Fruit fly (Drosophila melanogaster): ENCODE results near the gene sina.

Gene sina

DNA sequence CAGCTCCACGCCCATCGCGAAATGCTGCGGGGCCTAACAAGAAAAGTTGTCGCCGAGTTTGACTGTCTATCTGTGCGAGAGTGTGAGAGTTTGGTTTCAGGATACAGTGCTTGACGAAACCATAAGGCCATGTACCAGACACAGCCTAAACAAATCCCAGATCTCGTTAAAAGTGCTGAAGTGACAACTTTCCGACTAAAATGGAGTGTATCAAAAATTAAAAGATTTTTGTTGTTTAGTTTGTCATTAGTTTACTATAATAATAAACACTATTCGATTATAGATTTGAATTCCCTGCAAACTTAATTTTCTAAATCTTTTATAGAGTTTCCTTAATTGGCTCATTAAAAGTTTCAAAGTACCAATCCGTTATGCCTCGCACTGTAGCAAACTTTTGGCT lies 40.1 kb downstream of the sina start (continued):
- no peak for TF ChIP-seq CG43689 (GFP tag; IDR thresholded peaks at IDR 0.05)
- no peak for TF ChIP-seq tx (GFP tag; optimal IDR thresholded peaks at IDR 0.05)
- TF ChIP-seq Awh (GFP tag; IDR thresholded peaks at IDR 0.05): no peak
- no peak for TF ChIP-seq Xbp1 (GFP tag; optimal IDR thresholded peaks at IDR 0.05)
- TF ChIP-seq vnd (GFP tag; IDR thresholded peaks at IDR 0.05; ENCODE audit: partially characterized antibody): no peak

DNA sequence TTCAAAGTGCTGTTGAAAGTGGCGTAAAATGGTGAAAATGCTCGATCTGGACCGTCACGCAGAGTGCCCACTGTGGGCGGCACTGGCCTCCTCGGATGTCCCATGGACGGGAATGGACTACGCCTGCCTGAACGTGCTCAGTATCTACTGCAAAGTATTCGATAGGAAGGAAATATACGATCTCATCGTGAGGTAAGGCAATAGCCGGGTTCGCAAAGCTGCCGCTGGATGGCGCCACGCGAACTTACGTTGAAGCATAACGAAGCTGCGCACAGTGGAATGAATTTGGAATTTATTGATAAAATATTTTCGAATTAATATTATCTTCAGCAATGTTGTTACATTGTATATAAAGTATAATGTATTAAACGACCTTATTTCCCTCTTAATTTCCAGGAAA lies 42.9 kb downstream of the sina start:
- no peak for TF ChIP-seq Optix (GFP tag; IDR thresholded peaks at IDR 0.05)
- TF ChIP-seq Rfx (GFP tag; IDR thresholded peaks at IDR 0.05): peak; percentile 33
- no peak for TF ChIP-seq vfl (GFP tag; optimal IDR thresholded peaks at IDR 0.05)
- no peak for TF ChIP-seq caup (GFP tag; optimal IDR thresholded peaks at IDR 0.05; ENCODE audit: severe bottlenecking)
- TF ChIP-seq CG17328 (GFP tag; IDR thresholded peaks at IDR 0.05): no peak
- peak; percentile 3 for TF ChIP-seq bcd (GFP tag; optimal IDR thresholded peaks at IDR 0.05)
- TF ChIP-seq CG8290 (GFP tag; optimal IDR thresholded peaks at IDR 0.05): no peak
- no peak for TF ChIP-seq CG8290 (tag; optimal IDR thresholded peaks at IDR 0.05)
- TF ChIP-seq psq (GFP tag; optimal IDR thresholded peaks at IDR 0.05): no peak
- TF ChIP-seq Hr51 (GFP tag; optimal IDR thresholded peaks at IDR 0.05): no peak
- no peak for TF ChIP-seq CG8478 (optimal IDR thresholded peaks at IDR 0.05)
- peak; percentile 35 for TF ChIP-seq HLHmδ (GFP tag; optimal IDR thresholded peaks at IDR 0.05)
- no peak for TF ChIP-seq Mes4 (GFP tag; optimal IDR thresholded peaks at IDR 0.05)
- TF ChIP-seq CG10321 (GFP tag; IDR thresholded peaks at IDR 0.05): no peak
- TF ChIP-seq CG11456 (GFP tag; IDR thresholded peaks at IDR 0.05): peak; percentile 68; the same call in 1 of the 3 replicates
- TF ChIP-seq sqz (GFP tag; optimal IDR thresholded peaks at IDR 0.05): no peak
- TF ChIP-seq CG3838 (GFP tag; optimal IDR thresholded peaks at IDR 0.05): no peak
- TF ChIP-seq tx (GFP tag; optimal IDR thresholded peaks at IDR 0.05): no peak
- TF ChIP-seq ind (GFP tag; optimal IDR thresholded peaks at IDR 0.05): no peak
- TF ChIP-seq CG9437 (GFP tag; optimal IDR thresholded peaks at IDR 0.05): peak; percentile 6
- TF ChIP-seq CG17912 (GFP tag; optimal IDR thresholded peaks at IDR 0.05): no peak
- no peak for TF ChIP-seq CG10959 (GFP tag; IDR thresholded peaks at IDR 0.05)
- TF ChIP-seq row (GFP tag; IDR thresholded peaks at IDR 0.05): peak; percentile 40; the same call in 1 of the 3 replicates
- TF ChIP-seq CG14667 (GFP tag; IDR thresholded peaks at IDR 0.05): no peak
- no peak for TF ChIP-seq CG18599 (GFP tag; optimal IDR thresholded peaks at IDR 0.05)
- TF ChIP-seq pan (optimal IDR thresholded peaks at IDR 0.05): no peak
- peak in 1 of 2 experiments; percentile 38 for TF ChIP-seq pan (GFP tag; optimal IDR thresholded peaks at IDR 0.05 in 1 of 2, IDR thresholded peaks at IDR 0.05 in 1 of 2)
- no peak for TF ChIP-seq CG4854 (GFP tag; optimal IDR thresholded peaks at IDR 0.05)
- no peak for TF ChIP-seq CG2678 (tag; optimal IDR thresholded peaks at IDR 0.05)
- TF ChIP-seq aop (GFP tag; IDR thresholded peaks at IDR 0.05): no peak
- no peak for TF ChIP-seq GATAe (GFP tag; conservative IDR thresholded peaks at IDR 0.05)
- peak; percentile 28 for TF ChIP-seq Deaf1 (tag; optimal IDR thresholded peaks at IDR 0.05)
- no peak for TF ChIP-seq Bdp1 (GFP tag; optimal IDR thresholded peaks at IDR 0.05)
- no peak for TF ChIP-seq Six4 (GFP tag; optimal IDR thresholded peaks at IDR 0.05)
- TF ChIP-seq da (GFP tag; optimal IDR thresholded peaks at IDR 0.05): no peak
- no peak for TF ChIP-seq ci (GFP tag; IDR thresholded peaks at IDR 0.05)
- TF ChIP-seq D (optimal IDR thresholded peaks at IDR 0.05): no peak
- no peak for TF ChIP-seq D (GFP tag; optimal IDR thresholded peaks at IDR 0.05)
- no peak for TF ChIP-seq Aef1 (GFP tag; IDR thresholded peaks at IDR 0.05)
- TF ChIP-seq dpn (GFP tag; optimal IDR thresholded peaks at IDR 0.05): no peak
- TF ChIP-seq CG16813 (GFP tag; IDR thresholded peaks at IDR 0.05; ENCODE audit: partially characterized antibody): no peak
- TF ChIP-seq CG8388 (GFP tag; optimal IDR thresholded peaks at IDR 0.05): no peak
- TF ChIP-seq zfh2 (GFP tag; optimal IDR thresholded peaks at IDR 0.05): no peak
- TF ChIP-seq Kr (GFP tag; optimal IDR thresholded peaks at IDR 0.05): no peak
- TF ChIP-seq pb (GFP tag; optimal IDR thresholded peaks at IDR 0.05): no peak
- no peak for TF ChIP-seq CHES-1-like (GFP tag; optimal IDR thresholded peaks at IDR 0.05)
- no peak for TF ChIP-seq unpg (GFP tag; optimal IDR thresholded peaks at IDR 0.05)
- no peak for TF ChIP-seq CG11504 (tag; optimal IDR thresholded peaks at IDR 0.05)
